Fruit fly (Drosophila melanogaster): ENCODE measurements around the gene CG33912.
A peak's percentile ranks its signal among the peaks of the same experiment; 100 is the strongest.

CG33912 gene

DNA sequence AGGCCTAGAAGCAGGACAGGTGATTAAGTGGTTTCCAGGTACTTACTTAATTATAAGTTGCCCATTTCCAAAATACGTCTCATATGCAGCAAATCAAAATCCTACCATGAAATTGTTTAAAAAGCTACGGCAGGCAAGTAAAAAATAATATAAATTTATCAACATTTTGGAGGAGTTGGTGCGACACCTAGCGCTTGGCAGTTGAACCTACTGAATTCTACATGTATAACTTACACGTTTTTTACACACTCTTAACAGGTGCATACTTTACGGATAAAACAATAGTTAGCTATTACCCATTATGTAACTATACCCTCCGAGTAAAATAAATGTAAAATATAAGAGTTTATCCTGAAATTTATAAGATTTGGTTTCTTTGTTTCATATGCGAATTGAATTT is 44.1 kb downstream of the CG33912 start (continued):
- TF ChIP-seq onecut (GFP tag; IDR thresholded peaks at IDR 0.05) (peak; percentile 62), tx (GFP tag; optimal IDR thresholded peaks at IDR 0.05) (peak; percentile 14), CG7839 (tag; optimal IDR thresholded peaks at IDR 0.05) (peak; percentile 67), yki (optimal IDR thresholded peaks at IDR 0.05) (no peak), lab (GFP tag; optimal IDR thresholded peaks at IDR 0.05) (peak; percentile 62), CG14965 (GFP tag; optimal IDR thresholded peaks at IDR 0.05; ENCODE audit: borderline replicate concordance) (peak; percentile 99), D (optimal IDR thresholded peaks at IDR 0.05) (no peak), D (GFP tag; optimal IDR thresholded peaks at IDR 0.05) (peak; percentile 17), ci (GFP tag; IDR thresholded peaks at IDR 0.05) (peak; percentile 86), twi (tag; optimal IDR thresholded peaks at IDR 0.05) (peak; percentile 40), Fer3 (tag; optimal IDR thresholded peaks at IDR 0.05) (peak; percentile 44), gce (GFP tag; IDR thresholded peaks at IDR 0.05) (0 out of 3 replicates have a peak, but pooled peaks have one; percentile 49), Sry-δ (GFP tag; optimal IDR thresholded peaks at IDR 0.05) (peak; percentile 18), CG4820 (GFP tag; optimal IDR thresholded peaks at IDR 0.05) (peak; percentile 55)

- peak; percentile 40; the same call in 1 of the 3 replicates for TF ChIP-seq CG17361 (GFP tag; IDR thresholded peaks at IDR 0.05)
- TF ChIP-seq gem (tag; optimal IDR thresholded peaks at IDR 0.05), result peak; percentile 67
- peak; percentile 14 for TF ChIP-seq Spps (tag; optimal IDR thresholded peaks at IDR 0.05)
- TF ChIP-seq CG16863 (GFP tag; optimal IDR thresholded peaks at IDR 0.05), result peak; percentile 4
- TF ChIP-seq CG8388 (GFP tag; optimal IDR thresholded peaks at IDR 0.05), result peak; percentile 22
- TF ChIP-seq E2f1 (GFP tag; IDR thresholded peaks at IDR 0.05), result 0 out of 2 replicates have a peak, but pooled peaks have one; percentile 37
- TF ChIP-seq CG6689 (GFP tag; IDR thresholded peaks at IDR 0.05), result peak; percentile 59
- peak; percentile 66 for TF ChIP-seq Sox102F (GFP tag; optimal IDR thresholded peaks at IDR 0.05)
- peak; percentile 31 for TF ChIP-seq bcd (GFP tag; optimal IDR thresholded peaks at IDR 0.05)
- TF ChIP-seq grn (GFP tag; optimal IDR thresholded peaks at IDR 0.05), result peak; percentile 5
- TF ChIP-seq CG31388 (GFP tag; optimal IDR thresholded peaks at IDR 0.05), result peak; percentile 2
- peak; percentile 25 for TF ChIP-seq CG14710 (tag; optimal IDR thresholded peaks at IDR 0.05)
- TF ChIP-seq tup (GFP tag; optimal IDR thresholded peaks at IDR 0.05), result no peak
- TF ChIP-seq row (GFP tag; IDR thresholded peaks at IDR 0.05), result peak; percentile 57; the same call in 2 of the 3 replicates
- TF ChIP-seq oc (tag; optimal IDR thresholded peaks at IDR 0.05), result peak; percentile 44
- peak; percentile 27; the same call in 1 of the 2 replicates for TF ChIP-seq onecut (GFP tag; IDR thresholded peaks at IDR 0.05)
- peak; percentile 0 for TF ChIP-seq CG12219 (GFP tag; optimal IDR thresholded peaks at IDR 0.05)
- no peak for TF ChIP-seq danr (GFP tag; IDR thresholded peaks at IDR 0.05)
- peak; percentile 22 for TF ChIP-seq CG1603 (tag; optimal IDR thresholded peaks at IDR 0.05)
- TF ChIP-seq lmd (GFP tag; IDR thresholded peaks at IDR 0.05), result peak; percentile 29; the same call in 1 of the 2 replicates
- peak; percentile 5 for TF ChIP-seq CG18764 (GFP tag; optimal IDR thresholded peaks at IDR 0.05)
- TF ChIP-seq CG10654 (GFP tag; optimal IDR thresholded peaks at IDR 0.05), result peak; percentile 10
- TF ChIP-seq tio (GFP tag; optimal IDR thresholded peaks at IDR 0.05), result peak; percentile 48
- TF ChIP-seq Xrp1 (GFP tag; IDR thresholded peaks at IDR 0.05), result peak; percentile 66
- TF ChIP-seq Trl (optimal IDR thresholded peaks at IDR 0.05), result no peak
- no peak for TF ChIP-seq Trl (GFP tag; optimal IDR thresholded peaks at IDR 0.05)
- peak; percentile 4 for TF ChIP-seq Six4 (GFP tag; optimal IDR thresholded peaks at IDR 0.05)
- no peak for TF ChIP-seq CG10543 (GFP tag; optimal IDR thresholded peaks at IDR 0.05)
- TF ChIP-seq Hmr (GFP tag; optimal IDR thresholded peaks at IDR 0.05), result peak; percentile 15
- TF ChIP-seq CrebB (tag; optimal IDR thresholded peaks at IDR 0.05), result no peak
- TF ChIP-seq CG17568 (GFP tag; optimal IDR thresholded peaks at IDR 0.05), result peak; percentile 21
- peak; percentile 55; the same call in 1 of the 2 replicates for TF ChIP-seq Ptx1 (GFP tag; IDR thresholded peaks at IDR 0.05)
- peak in 1 of 2 experiments; percentile 55 for TF ChIP-seq Hr51 (GFP tag; optimal IDR thresholded peaks at IDR 0.05)
- no peak for TF ChIP-seq Awh (GFP tag; IDR thresholded peaks at IDR 0.05)
- TF ChIP-seq CG10979 (tag; optimal IDR thresholded peaks at IDR 0.05), result peak; percentile 55
- no peak for TF ChIP-seq CG34422 (GFP tag; IDR thresholded peaks at IDR 0.05)
These were observed 44.9 kb downstream of the CG33912 start for dm6 chr3L:20710475-20711177.

All from whole organism, embryonic.